Fruit fly (Drosophila melanogaster) whole organism, embryonic: Measurements from ENCODE around the gene Duox.
A peak's percentile ranks its signal among the peaks of the same experiment; 100 is the strongest.

Experiments
- Ada2b ChIP-seq: fragments of 200-800 bp; sonication (Bioruptor generic); IDR thresholded peaks from 2 replicates; pipeline ENCODE4 v1.3.6; 2022; ENCODE audit warnings: missing biosample characterization, missing genetic modification characterization
- Antp ChIP-seq: fragments of 200-800 bp; sonication (Bioruptor generic); optimal IDR thresholded peaks from 3 replicates; lab custom pipeline; 2016; ENCODE audit warnings: missing biosample characterization, missing genetic modification characterization
- Atf3 ChIP-seq: fragments of 200-800 bp; sonication (Bioruptor generic); optimal IDR thresholded peaks from 3 replicates; lab custom pipeline; 2016; ENCODE audit warnings: missing biosample characterization, missing genetic modification characterization
- CG10267 ChIP-seq: fragments of 200-800 bp; sonication (Bioruptor generic); optimal IDR thresholded peaks from 2 replicates; lab custom pipeline; 2018; ENCODE audit warnings: missing biosample characterization, mild to moderate bottlenecking, missing genetic modification characterization, moderate library complexity
- CG10462 ChIP-seq: fragments of 200-800 bp; sonication (Bioruptor generic); optimal IDR thresholded peaks from 2 replicates; lab custom pipeline; 2016; ENCODE audit warnings: missing biosample characterization, missing genetic modification characterization
- CG12659 ChIP-seq: fragments of 200-800 bp; sonication (Bioruptor generic); optimal IDR thresholded peaks from 3 replicates; lab custom pipeline; 2017; ENCODE audit warnings: mild to moderate bottlenecking, missing biosample characterization, missing genetic modification reagents, missing genetic modification characterization
- CG14860 ChIP-seq: fragments of 200-800 bp; sonication (Bioruptor generic); IDR thresholded peaks from 3 replicates; pipeline ENCODE4 v1.3.6; 2022; ENCODE audit warnings: missing biosample characterization, missing genetic modification characterization; ENCODE audit not compliant: partially characterized antibody
- CG16815 ChIP-seq: fragments of 200-800 bp; sonication (Bioruptor generic); optimal IDR thresholded peaks from 3 replicates; lab custom pipeline; 2017; ENCODE audit warnings: missing biosample characterization, mild to moderate bottlenecking, missing genetic modification characterization
- CG17568 ChIP-seq: fragments of 200-800 bp; sonication (Bioruptor generic); optimal IDR thresholded peaks from 2 replicates; lab custom pipeline; 2018; ENCODE audit warnings: missing biosample characterization, mild to moderate bottlenecking, missing genetic modification characterization, moderate library complexity
- CG17829 ChIP-seq: fragments of 200-800 bp; optimal IDR thresholded peaks from 2 replicates; lab custom pipeline; 2019; ENCODE audit warnings: missing biosample characterization, mild to moderate bottlenecking, missing genetic modification characterization, moderate library complexity
- CG18599 ChIP-seq: fragments of 200-800 bp; sonication (Bioruptor generic); optimal IDR thresholded peaks from 3 replicates; lab custom pipeline; 2017; ENCODE audit warnings: missing biosample characterization, missing genetic modification characterization, mild to moderate bottlenecking, moderate library complexity, missing genetic modification reagents
- CG2116 ChIP-seq: fragments of 200-800 bp; sonication (Bioruptor generic); optimal IDR thresholded peaks from 3 replicates; lab custom pipeline; 2018; ENCODE audit warnings: missing biosample characterization, mild to moderate bottlenecking, missing genetic modification characterization
- CG6272 ChIP-seq: fragments of 200-800 bp; sonication (Bioruptor generic); IDR thresholded peaks from 2 replicates; pipeline ENCODE4 v1.3.6; 2022; ENCODE audit warnings: missing biosample characterization, missing genetic modification characterization
- CG6854 ChIP-seq: fragments of 200-800 bp; sonication (Bioruptor generic); optimal IDR thresholded peaks from 3 replicates; lab custom pipeline; 2017; ENCODE audit warnings: missing biosample characterization, mild to moderate bottlenecking, missing genetic modification characterization
- CG7556 ChIP-seq: fragments of 200-800 bp; sonication (Bioruptor generic); optimal IDR thresholded peaks from 2 replicates; lab custom pipeline; 2017; ENCODE audit warnings: missing biosample characterization, mild to moderate bottlenecking, missing genetic modification characterization
- CG8944 ChIP-seq: fragments of 200-800 bp; sonication (Bioruptor generic); optimal IDR thresholded peaks from 3 replicates; lab custom pipeline; 2016; ENCODE audit warnings: missing biosample characterization, missing genetic modification characterization
- CG9727 ChIP-seq: fragments of 200-800 bp; sonication (Bioruptor generic); optimal IDR thresholded peaks from 3 replicates; lab custom pipeline; 2017; ENCODE audit warnings: missing biosample characterization, mild to moderate bottlenecking, missing genetic modification characterization
- Deaf1 ChIP-seq: fragments of 200-800 bp; optimal IDR thresholded peaks from 3 replicates; lab custom pipeline; 2019; ENCODE audit warnings: missing biosample characterization, mild to moderate bottlenecking, missing genetic modification characterization, moderate library complexity
- Dll ChIP-seq: fragments of 200-800 bp; sonication (Bioruptor generic); IDR thresholded peaks from 4 replicates; pipeline ENCODE4 v1.3.6; 2022; ENCODE audit warnings: missing biosample characterization, missing genetic modification characterization; ENCODE audit not compliant: partially characterized antibody
- Dp ChIP-seq: fragments of 200-800 bp; sonication (Bioruptor generic); optimal IDR thresholded peaks from 2 replicates; lab custom pipeline; 2018; ENCODE audit warnings: missing biosample characterization, mild to moderate bottlenecking, missing genetic modification characterization, moderate library complexity
- E2f1 ChIP-seq: fragments of 200-800 bp; sonication (Bioruptor generic); IDR thresholded peaks from 2 replicates; pipeline ENCODE4 v1.3.6; 2022; ENCODE audit warnings: missing biosample characterization, missing genetic modification characterization
- Ets97D ChIP-seq: fragments of 200-800 bp; sonication (Bioruptor generic); optimal IDR thresholded peaks from 3 replicates; lab custom pipeline; 2016; ENCODE audit warnings: missing biosample characterization, missing genetic modification characterization
- GATAe ChIP-seq: fragments of 200-800 bp; sonication (Bioruptor generic); conservative IDR thresholded peaks from 2 replicates; pipeline ENCODE4 v1.3.6; 2022; ENCODE audit warnings: missing biosample characterization, missing genetic modification characterization
- HLH3B ChIP-seq: fragments of 200-800 bp; sonication (Bioruptor generic); IDR thresholded peaks from 2 replicates; pipeline ENCODE4 v1.3.6; 2022; ENCODE audit warnings: missing biosample characterization, missing genetic modification characterization
- Hmx ChIP-seq: fragments of 200-800 bp; sonication (Bioruptor generic); optimal IDR thresholded peaks from 2 replicates; lab custom pipeline; 2016; ENCODE audit warnings: missing biosample characterization, missing genetic modification characterization
- Lhr ChIP-seq: fragments of 200-800 bp; sonication (Bioruptor generic); optimal IDR thresholded peaks from 3 replicates; lab custom pipeline; 2017; ENCODE audit warnings: mild to moderate bottlenecking, missing biosample characterization, missing genetic modification reagents, missing genetic modification characterization
- Lpt ChIP-seq: fragments of >200 bp; optimal IDR thresholded peaks from 2 replicates; lab custom pipeline; 2018; ENCODE audit warnings: missing biosample characterization, missing genetic modification characterization
- Mes4 ChIP-seq: fragments of 200-800 bp; sonication (Bioruptor generic); optimal IDR thresholded peaks from 2 replicates; lab custom pipeline; 2016; ENCODE audit warnings: missing biosample characterization, missing genetic modification characterization
- Myb ChIP-seq: fragments of 200-800 bp; sonication (Bioruptor generic); optimal IDR thresholded peaks from 2 replicates; lab custom pipeline; 2016; ENCODE audit warnings: missing biosample characterization, missing genetic modification characterization
- Scr ChIP-seq: fragments of 200-800 bp; sonication (Bioruptor generic); IDR thresholded peaks from 2 replicates; pipeline ENCODE4 v1.3.6; 2022; ENCODE audit warnings: missing biosample characterization, missing genetic modification characterization; ENCODE audit not compliant: partially characterized antibody
- Stat92E ChIP-seq, 3 experiments: fragments of >200 bp in 2 of 3; fragments of 200-800 bp in 1 of 3; sonication (Bioruptor generic) in 1 of 3; optimal IDR thresholded peaks; 2 replicates each; lab custom pipeline; 2017 to 2019; ENCODE audit warnings: missing biosample characterization in 3 of 3, missing genetic modification characterization in 3 of 3, mild to moderate bottlenecking in 1 of 3, moderate library complexity in 1 of 3
- Taf1 ChIP-seq: fragments of 200-800 bp; sonication (Bioruptor generic); IDR thresholded peaks from 2 replicates; pipeline ENCODE4 v1.3.6; 2022; ENCODE audit warnings: missing biosample characterization, missing genetic modification characterization
- ab ChIP-seq: fragments of 200-800 bp; sonication (Bioruptor generic); optimal IDR thresholded peaks from 2 replicates; lab custom pipeline; 2016; ENCODE audit warnings: missing biosample characterization, missing genetic modification characterization
- amos ChIP-seq: fragments of 200-800 bp; sonication (Bioruptor generic); IDR thresholded peaks from 2 replicates; pipeline ENCODE4 v1.3.6; 2022; ENCODE audit warnings: missing biosample characterization, missing genetic modification characterization; ENCODE audit not compliant: partially characterized antibody
- chif ChIP-seq, 2 experiments: fragments of 200-800 bp; sonication (Bioruptor generic); optimal IDR thresholded peaks; 3 replicates each; lab custom pipeline; 2016; ENCODE audit warnings: missing biosample characterization in 2 of 2, missing genetic modification characterization in 2 of 2
- fd102C ChIP-seq: fragments of 200-800 bp; sonication (Bioruptor generic); optimal IDR thresholded peaks from 2 replicates; lab custom pipeline; 2018; ENCODE audit warnings: missing biosample characterization, mild to moderate bottlenecking, missing genetic modification characterization, moderate library complexity
- fd96Cb ChIP-seq: fragments of 200-800 bp; sonication (Bioruptor generic); optimal IDR thresholded peaks from 2 replicates; lab custom pipeline; 2018; ENCODE audit warnings: missing biosample characterization, mild to moderate bottlenecking, missing genetic modification characterization, moderate library complexity
- fru ChIP-seq: fragments of >200 bp; optimal IDR thresholded peaks from 2 replicates; lab custom pipeline; 2017
- gcm ChIP-seq: fragments of 200-800 bp; sonication (Bioruptor generic); optimal IDR thresholded peaks from 2 replicates; lab custom pipeline; 2019; ENCODE audit warnings: missing biosample characterization, mild to moderate bottlenecking, missing genetic modification characterization, moderate library complexity
- lbe ChIP-seq: fragments of 200-800 bp; sonication (Bioruptor generic); optimal IDR thresholded peaks from 2 replicates; lab custom pipeline; 2016; ENCODE audit warnings: missing biosample characterization, mild to moderate bottlenecking, missing genetic modification characterization
- nerfin-2 ChIP-seq: fragments of 200-800 bp; sonication (Bioruptor generic); IDR thresholded peaks from 2 replicates; pipeline ENCODE4 v1.3.6; 2022; ENCODE audit warnings: missing biosample characterization, missing genetic modification characterization; ENCODE audit not compliant: partially characterized antibody
- p53 ChIP-seq: fragments of 200-800 bp; sonication (Bioruptor generic); optimal IDR thresholded peaks from 2 replicates; lab custom pipeline; 2016; ENCODE audit warnings: missing biosample characterization, missing genetic modification characterization
- prd ChIP-seq, 3 experiments: fragments of >200 bp in 2 of 3; fragments of 200-800 bp in 1 of 3; sonication (Bioruptor generic) in 1 of 3; optimal IDR thresholded peaks in 2 of 3; IDR thresholded peaks in 1 of 3; 2 replicates in 2 of 3; 3 replicates in 1 of 3; pipeline versions ENCODE4 v1.3.6 to Lab custom; 2017 to 2022; ENCODE audit warnings: missing biosample characterization in 1 of 3, missing genetic modification characterization in 1 of 3
- rib ChIP-seq: fragments of 200-800 bp; sonication (Bioruptor generic); IDR thresholded peaks from 2 replicates; pipeline ENCODE4 v1.3.6; 2022; ENCODE audit warnings: missing biosample characterization, missing genetic modification characterization
- scrt ChIP-seq: fragments of 200-800 bp; sonication (Bioruptor generic); optimal IDR thresholded peaks from 2 replicates; lab custom pipeline; 2018; ENCODE audit warnings: missing biosample characterization, mild to moderate bottlenecking, missing genetic modification characterization, moderate library complexity
- sens-2 ChIP-seq: fragments of 200-800 bp; sonication (Bioruptor generic); IDR thresholded peaks from 2 replicates; pipeline ENCODE4 v1.3.6; 2022; ENCODE audit warnings: missing biosample characterization, missing genetic modification characterization
- tna ChIP-seq: fragments of 200-800 bp; sonication (Bioruptor generic); IDR thresholded peaks from 2 replicates; pipeline ENCODE4 v1.3.6; 2022; ENCODE audit warnings: missing biosample characterization, missing genetic modification characterization; ENCODE audit not compliant: partially characterized antibody
- trh ChIP-seq: fragments of 200-800 bp; sonication (Bioruptor generic); optimal IDR thresholded peaks from 2 replicates; lab custom pipeline; 2016; ENCODE audit warnings: missing biosample characterization, missing genetic modification characterization
- tx ChIP-seq: fragments of 200-800 bp; sonication (Bioruptor generic); optimal IDR thresholded peaks from 2 replicates; lab custom pipeline; 2016; ENCODE audit warnings: missing biosample characterization, missing genetic modification characterization

Duox gene

DNA sequence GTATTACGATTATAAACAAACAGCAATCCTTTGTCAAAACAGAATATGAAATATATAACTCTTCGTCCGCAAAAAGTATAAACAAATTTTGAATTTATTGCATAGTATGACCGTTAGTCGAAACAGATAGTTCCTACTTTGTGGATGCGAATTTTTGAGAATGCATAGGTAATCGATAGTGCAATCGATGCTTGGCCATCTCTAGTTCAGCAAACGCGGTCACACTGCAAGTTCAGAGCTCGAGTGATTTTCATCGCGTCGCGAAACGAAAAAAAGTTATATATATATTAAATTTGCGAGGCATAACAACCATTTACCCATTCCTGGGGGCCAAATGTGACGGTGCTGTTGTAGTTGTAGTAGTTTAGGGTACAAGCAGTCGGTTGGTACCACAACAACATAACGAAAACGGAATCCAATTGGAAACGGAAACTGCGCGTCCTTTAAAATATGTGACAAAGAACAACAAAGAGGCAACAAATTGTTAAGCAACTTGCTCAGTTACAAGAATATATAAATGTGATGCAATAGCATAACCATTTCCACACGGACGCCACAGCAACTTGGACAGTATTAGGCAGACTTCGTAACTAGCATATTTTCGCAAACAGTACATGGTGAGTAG lies 27.0 kb upstream of the Duox start, which contains the start of gene CG2991 (continued):
- TF ChIP-seq Taf1 (no peak), fd96Cb (tag; lab: Kevin White, UChicago) (no peak), chif (GFP tag; optimal IDR thresholded peaks at IDR 0.05; lab: Kevin White, UChicago) (no peak), CG9727 (no peak), CG10267 (peak; percentile 69), CG8944 (GFP tag; lab: Kevin White, UChicago) (no peak), Lpt (GFP tag; lab: Kevin White, UChicago) (no peak), E2f1 (GFP tag; lab: Robert Waterston, UW) (no peak), CG14860 (GFP tag; lab: Robert Waterston, UW) (peak; percentile 64; the same call in 2 of the 3 replicates), Stat92E (GFP tag; optimal IDR thresholded peaks at IDR 0.05; lab: Kevin White, UChicago) (peak in 1 of 3 experiments; percentile 38), Lhr (GFP tag; lab: Kevin White, UChicago) (peak; percentile 43), Scr (GFP tag; lab: Robert Waterston, UW) (peak; percentile 82), ab (no peak), gcm (GFP tag; lab: Kevin White, UChicago) (no peak), fru (lab: Kevin White, UChicago) (no peak), Dll (GFP tag; lab: Robert Waterston, UW) (peak; percentile 83), Atf3 (GFP tag; lab: Kevin White, UChicago) (no peak), sens-2 (GFP tag; lab: Robert Waterston, UW) (no peak), nerfin-2 (GFP tag; lab: Robert Waterston, UW) (0 out of 2 replicates have a peak, but pooled peaks have one; percentile 33), CG17829 (tag; lab: Kevin White, UChicago) (peak; percentile 75), CG6854 (GFP tag; lab: Kevin White, UChicago) (no peak), tx (GFP tag; lab: Kevin White, UChicago) (no peak), fd102C (no peak), CG6272 (no peak), CG2116 (GFP tag; lab: Kevin White, UChicago) (peak; percentile 74), prd (optimal IDR thresholded peaks at IDR 0.05; lab: Kevin White, UChicago) (no peak), prd (GFP tag; IDR thresholded peaks at IDR 0.05; lab: Robert Waterston, UW) (no peak), tna (no peak; the same call in none of the 2 replicates), Dp (GFP tag; lab: Kevin White, UChicago) (peak; percentile 84), CG18599 (no peak), scrt (no peak), CG17568 (peak; percentile 48), Deaf1 (tag; lab: Kevin White, UChicago) (peak; percentile 19), GATAe (GFP tag; lab: Robert Waterston, UW) (no peak), Myb (GFP tag; lab: Kevin White, UChicago) (peak; percentile 56), Antp (GFP tag; lab: Kevin White, UChicago) (no peak), Ets97D (GFP tag; lab: Kevin White, UChicago) (peak; percentile 87), amos (GFP tag; lab: Robert Waterston, UW) (peak; percentile 90; the same call in 1 of the 2 replicates), p53 (GFP tag; lab: Kevin White, UChicago) (no peak), Ada2b (GFP tag; lab: Robert Waterston, UW) (no peak), Hmx (GFP tag; lab: Kevin White, UChicago) (no peak), lbe (GFP tag; lab: Kevin White, UChicago) (peak; percentile 55), CG12659 (GFP tag; lab: Kevin White, UChicago) (peak; percentile 75), CG16815 (GFP tag; lab: Kevin White, UChicago) (no peak), Mes4 (GFP tag; lab: Kevin White, UChicago) (no peak), HLH3B (GFP tag; lab: Robert Waterston, UW) (no peak), CG10462 (GFP tag; lab: Kevin White, UChicago) (no peak), CG7556 (GFP tag; lab: Kevin White, UChicago) (no peak), trh (GFP tag; lab: Kevin White, UChicago) (no peak), rib (GFP tag; lab: Robert Waterston, UW) (peak; percentile 38; the same call in 1 of the 2 replicates)
